Worm (Caenorhabditis elegans): ENCODE data around the gene srx-122.

- TF ChIP-seq ceh-82 (tag; optimal IDR thresholded peaks at IDR 0.05) (no peak), grh-1 (GFP tag; IDR thresholded peaks at IDR 0.05) (no peak), jun-1 (tag; optimal IDR thresholded peaks at IDR 0.05) (no peak), nhr-237 (tag; optimal IDR thresholded peaks at IDR 0.05) (no peak), fkh-10 (GFP tag; optimal IDR thresholded peaks at IDR 0.05) (no peak)
Measured at ce11 chrV:3276184-3276583, 21.5 kb downstream of the srx-122 start.

Measured in whole organism, L1 larva.